Fruit fly (Drosophila melanogaster): Measurements from ENCODE around the gene CG3191.

- TF ChIP-seq CG10348 (GFP tag; IDR thresholded peaks at IDR 0.05) (no peak), EcR (GFP tag; optimal IDR thresholded peaks at IDR 0.05) (no peak), CG15710 (tag; optimal IDR thresholded peaks at IDR 0.05) (no peak), CG32121 (GFP tag; IDR thresholded peaks at IDR 0.05) (no peak), CG8159 (tag; optimal IDR thresholded peaks at IDR 0.05) (no peak), CG8301 (tag; optimal IDR thresholded peaks at IDR 0.05) (no peak)
Measured at dm6 chrX:2241842-2242241, 10.0 kb downstream of the CG3191 start, which contains the start of gene kz.
